Fruit fly (Drosophila melanogaster) whole organism, embryonic: Measurements from ENCODE around the gene Rnp4F.

Source experiments
- Aef1 ChIP-seq: fragments of 200-800 bp; sonication (Bioruptor generic); IDR thresholded peaks from 3 replicates; pipeline ENCODE4 v1.3.6; 2022; ENCODE audit warnings: missing biosample characterization, missing genetic modification characterization
- CG1024 ChIP-seq: fragments of 200-800 bp; sonication (Bioruptor generic); IDR thresholded peaks from 2 replicates; pipeline ENCODE4 v1.3.6; 2022; ENCODE audit warnings: missing biosample characterization, missing genetic modification characterization
- CG10654 ChIP-seq: fragments of 200-800 bp; sonication (Bioruptor generic); optimal IDR thresholded peaks from 2 replicates; lab custom pipeline; 2016; ENCODE audit warnings: missing biosample characterization, missing genetic modification characterization
- CG11695 ChIP-seq: fragments of 200-800 bp; sonication (Bioruptor generic); IDR thresholded peaks from 3 replicates; pipeline ENCODE4 v1.3.6; 2022; ENCODE audit warnings: missing biosample characterization, missing genetic modification characterization
- CG12391 ChIP-seq: fragments of 200-800 bp; sonication (Bioruptor generic); optimal IDR thresholded peaks from 3 replicates; lab custom pipeline; 2018; ENCODE audit warnings: missing biosample characterization, mild to moderate bottlenecking, missing genetic modification characterization, moderate library complexity
- CG15011 ChIP-seq: fragments of 200-800 bp; sonication (Bioruptor generic); optimal IDR thresholded peaks from 3 replicates; lab custom pipeline; 2018; ENCODE audit warnings: missing biosample characterization, mild to moderate bottlenecking, missing genetic modification characterization
- CG15514 ChIP-seq: fragments of 200-800 bp; sonication (Bioruptor generic); optimal IDR thresholded peaks from 3 replicates; lab custom pipeline; 2017; ENCODE audit warnings: missing biosample characterization, missing genetic modification characterization, mild to moderate bottlenecking, moderate library complexity, missing genetic modification reagents
- CG1602 ChIP-seq: fragments of 200-800 bp; sonication (Bioruptor generic); optimal IDR thresholded peaks from 3 replicates; lab custom pipeline; 2016; ENCODE audit warnings: missing biosample characterization, missing genetic modification characterization
- CG1603 ChIP-seq: fragments of 200-800 bp; sonication (Bioruptor generic); optimal IDR thresholded peaks from 2 replicates; lab custom pipeline; 2019; ENCODE audit warnings: missing biosample characterization, mild to moderate bottlenecking, missing genetic modification characterization, moderate library complexity
- CG16813 ChIP-seq: fragments of 200-800 bp; sonication (Bioruptor generic); IDR thresholded peaks from 3 replicates; pipeline ENCODE4 v1.3.6; 2022; ENCODE audit warnings: missing biosample characterization, missing genetic modification characterization; ENCODE audit not compliant: partially characterized antibody
- CG16815 ChIP-seq: fragments of 200-800 bp; sonication (Bioruptor generic); optimal IDR thresholded peaks from 3 replicates; lab custom pipeline; 2017; ENCODE audit warnings: missing biosample characterization, mild to moderate bottlenecking, missing genetic modification characterization
- CG17361 ChIP-seq: fragments of 200-800 bp; sonication (Bioruptor generic); IDR thresholded peaks from 3 replicates; pipeline ENCODE4 v1.3.6; 2022; ENCODE audit warnings: missing biosample characterization, missing genetic modification characterization
- CG17829 ChIP-seq: fragments of 200-800 bp; optimal IDR thresholded peaks from 2 replicates; lab custom pipeline; 2019; ENCODE audit warnings: missing biosample characterization, mild to moderate bottlenecking, missing genetic modification characterization, moderate library complexity
- CG2199 ChIP-seq: fragments of 200-800 bp; sonication (Bioruptor generic); IDR thresholded peaks from 3 replicates; pipeline ENCODE4 v1.3.6; 2022; ENCODE audit warnings: missing biosample characterization, missing genetic modification characterization
- CG2875 ChIP-seq: fragments of 200-800 bp; sonication (Bioruptor generic); optimal IDR thresholded peaks from 2 replicates; lab custom pipeline; 2017; ENCODE audit warnings: missing biosample characterization, mild to moderate bottlenecking, missing genetic modification characterization, missing genetic modification reagents
- CG34376 ChIP-seq: fragments of 200-800 bp; sonication (Bioruptor generic); optimal IDR thresholded peaks from 2 replicates; lab custom pipeline; 2018; ENCODE audit warnings: missing biosample characterization, mild to moderate bottlenecking, missing genetic modification characterization
- CG3847 ChIP-seq: fragments of 200-800 bp; sonication (Bioruptor generic); IDR thresholded peaks from 2 replicates; pipeline ENCODE4 v1.3.6; 2022; ENCODE audit warnings: missing biosample characterization, missing genetic modification characterization
- CG6683 ChIP-seq: fragments of 200-800 bp; sonication (Bioruptor generic); optimal IDR thresholded peaks from 2 replicates; lab custom pipeline; 2017; ENCODE audit warnings: missing biosample characterization, mild to moderate bottlenecking, missing genetic modification characterization, missing genetic modification reagents
- CG7271 ChIP-seq: fragments of 200-800 bp; sonication (Bioruptor generic); optimal IDR thresholded peaks from 2 replicates; lab custom pipeline; 2018; ENCODE audit warnings: missing biosample characterization, mild to moderate bottlenecking, missing genetic modification characterization, moderate library complexity
- CG7556 ChIP-seq: fragments of 200-800 bp; sonication (Bioruptor generic); optimal IDR thresholded peaks from 2 replicates; lab custom pipeline; 2017; ENCODE audit warnings: missing biosample characterization, mild to moderate bottlenecking, missing genetic modification characterization
- CG8478 ChIP-seq: fragments of >200 bp; optimal IDR thresholded peaks from 2 replicates; lab custom pipeline; 2018
- CG8765 ChIP-seq: fragments of 200-800 bp; sonication (Bioruptor generic); IDR thresholded peaks from 2 replicates; pipeline ENCODE4 v1.3.6; 2022; ENCODE audit warnings: missing biosample characterization, missing genetic modification characterization
- CG9215 ChIP-seq: fragments of 200-800 bp; sonication (Bioruptor generic); IDR thresholded peaks from 2 replicates; pipeline ENCODE4 v1.3.6; 2022; ENCODE audit warnings: missing biosample characterization, missing genetic modification characterization
- CG9797 ChIP-seq: fragments of 200-800 bp; sonication (Bioruptor generic); optimal IDR thresholded peaks from 3 replicates; lab custom pipeline; 2018; ENCODE audit warnings: missing biosample characterization, mild to moderate bottlenecking, missing genetic modification characterization
- CG9876 ChIP-seq: fragments of 200-800 bp; sonication (Bioruptor generic); optimal IDR thresholded peaks from 2 replicates; lab custom pipeline; 2016; ENCODE audit warnings: missing biosample characterization, missing genetic modification characterization
- D19A ChIP-seq: fragments of 200-800 bp; optimal IDR thresholded peaks from 3 replicates; lab custom pipeline; 2019; ENCODE audit warnings: missing biosample characterization, mild to moderate bottlenecking, missing genetic modification characterization, moderate library complexity
- Dad ChIP-seq: fragments of 200-800 bp; sonication (Bioruptor generic); optimal IDR thresholded peaks from 3 replicates; lab custom pipeline; 2016; ENCODE audit warnings: missing biosample characterization, missing genetic modification characterization
- E2f2 ChIP-seq: fragments of 200-800 bp; sonication (Bioruptor generic); IDR thresholded peaks from 2 replicates; pipeline ENCODE4 v1.3.6; 2022; ENCODE audit warnings: missing biosample characterization, missing genetic modification characterization
- Elba2 ChIP-seq: fragments of 200-800 bp; sonication (Bioruptor generic); optimal IDR thresholded peaks from 3 replicates; lab custom pipeline; 2016; ENCODE audit warnings: missing biosample characterization, missing genetic modification characterization
- Mes4 ChIP-seq: fragments of 200-800 bp; sonication (Bioruptor generic); optimal IDR thresholded peaks from 2 replicates; lab custom pipeline; 2016; ENCODE audit warnings: missing biosample characterization, missing genetic modification characterization
- Oli ChIP-seq: fragments of 200-800 bp; sonication (Bioruptor generic); optimal IDR thresholded peaks from 2 replicates; lab custom pipeline; 2018; ENCODE audit warnings: missing biosample characterization, mild to moderate bottlenecking, missing genetic modification characterization, moderate library complexity
- Ssrp ChIP-seq: fragments of 200-800 bp; sonication (Bioruptor generic); optimal IDR thresholded peaks from 2 replicates; lab custom pipeline; 2018; ENCODE audit warnings: missing biosample characterization, mild to moderate bottlenecking, missing genetic modification characterization, moderate library complexity
- amos ChIP-seq: fragments of 200-800 bp; sonication (Bioruptor generic); IDR thresholded peaks from 2 replicates; pipeline ENCODE4 v1.3.6; 2022; ENCODE audit warnings: missing biosample characterization, missing genetic modification characterization; ENCODE audit not compliant: partially characterized antibody
- ash1 ChIP-seq: fragments of 200-800 bp; sonication (Bioruptor generic); optimal IDR thresholded peaks from 2 replicates; lab custom pipeline; 2018; ENCODE audit warnings: missing biosample characterization, mild to moderate bottlenecking, missing genetic modification characterization
- caup ChIP-seq: fragments of 200-800 bp; sonication (Bioruptor generic); optimal IDR thresholded peaks from 3 replicates; lab custom pipeline; 2017; ENCODE audit warnings: missing biosample characterization, mild to moderate bottlenecking, missing genetic modification characterization, moderate library complexity; ENCODE audit not compliant: severe bottlenecking
- da ChIP-seq: fragments of 200-800 bp; sonication (Bioruptor generic); optimal IDR thresholded peaks from 2 replicates; lab custom pipeline; 2016; ENCODE audit warnings: missing biosample characterization, missing genetic modification characterization
- eve ChIP-seq, 2 experiments: fragments of >200 bp; optimal IDR thresholded peaks; 2 replicates each; lab custom pipeline; 2017; ENCODE audit warnings: missing biosample characterization in 2 of 2, missing genetic modification characterization in 2 of 2
- fu2 ChIP-seq: fragments of 200-800 bp; sonication (Bioruptor generic); optimal IDR thresholded peaks from 2 replicates; lab custom pipeline; 2016; ENCODE audit warnings: missing biosample characterization, missing genetic modification characterization
- grau ChIP-seq: fragments of 200-800 bp; optimal IDR thresholded peaks from 3 replicates; lab custom pipeline; 2019; ENCODE audit warnings: missing biosample characterization, mild to moderate bottlenecking, missing genetic modification characterization, moderate library complexity
- gro ChIP-seq: fragments of 200-800 bp; sonication (Bioruptor generic); optimal IDR thresholded peaks from 2 replicates; lab custom pipeline; 2016; ENCODE audit warnings: missing biosample characterization, missing genetic modification characterization
- kni ChIP-seq: fragments of 200-800 bp; sonication (Bioruptor generic); optimal IDR thresholded peaks from 3 replicates; lab custom pipeline; 2017; ENCODE audit warnings: mild to moderate bottlenecking, missing biosample characterization, missing genetic modification reagents, missing genetic modification characterization
- lola ChIP-seq, 3 experiments: fragments of >200 bp in 2 of 3; fragments of 200-800 bp in 1 of 3; sonication (Bioruptor generic) in 1 of 3; optimal IDR thresholded peaks; 2 replicates each; lab custom pipeline; 2017 to 2019; ENCODE audit warnings: missing biosample characterization in 3 of 3, missing genetic modification characterization in 3 of 3, mild to moderate bottlenecking in 1 of 3, moderate library complexity in 1 of 3
- nerfin-1 ChIP-seq: fragments of 200-800 bp; sonication (Bioruptor generic); optimal IDR thresholded peaks from 3 replicates; lab custom pipeline; 2019; ENCODE audit warnings: missing biosample characterization, mild to moderate bottlenecking, missing genetic modification characterization, moderate library complexity
- prd ChIP-seq, 3 experiments: fragments of >200 bp in 2 of 3; fragments of 200-800 bp in 1 of 3; sonication (Bioruptor generic) in 1 of 3; optimal IDR thresholded peaks in 2 of 3; IDR thresholded peaks in 1 of 3; 2 replicates in 2 of 3; 3 replicates in 1 of 3; pipeline versions ENCODE4 v1.3.6 to Lab custom; 2017 to 2022; ENCODE audit warnings: missing biosample characterization in 1 of 3, missing genetic modification characterization in 1 of 3
- pzg ChIP-seq: fragments of 200-800 bp; sonication (Bioruptor generic); optimal IDR thresholded peaks from 3 replicates; lab custom pipeline; 2018; ENCODE audit warnings: missing biosample characterization, mild to moderate bottlenecking, missing genetic modification characterization, moderate library complexity
- ro ChIP-seq: fragments of 200-800 bp; sonication (Bioruptor generic); IDR thresholded peaks from 2 replicates; pipeline ENCODE4 v1.3.6; 2022; ENCODE audit warnings: missing biosample characterization, missing genetic modification characterization
- salm ChIP-seq: fragments of 200-800 bp; sonication (Bioruptor generic); optimal IDR thresholded peaks from 2 replicates; lab custom pipeline; 2018; ENCODE audit warnings: missing biosample characterization, mild to moderate bottlenecking, missing genetic modification characterization
- sob ChIP-seq: fragments of 200-800 bp; sonication (Bioruptor generic); IDR thresholded peaks from 2 replicates; pipeline ENCODE4 v1.3.6; 2022; ENCODE audit warnings: missing biosample characterization, missing genetic modification characterization
- sr ChIP-seq: fragments of 200-800 bp; sonication (Bioruptor generic); IDR thresholded peaks from 3 replicates; pipeline ENCODE4 v1.3.6; 2022; ENCODE audit warnings: missing biosample characterization, missing genetic modification characterization
- tx ChIP-seq: fragments of 200-800 bp; sonication (Bioruptor generic); optimal IDR thresholded peaks from 2 replicates; lab custom pipeline; 2016; ENCODE audit warnings: missing biosample characterization, missing genetic modification characterization
- unc-4 ChIP-seq: fragments of 200-800 bp; sonication (Bioruptor generic); IDR thresholded peaks from 2 replicates; pipeline ENCODE4 v1.3.6; 2022; ENCODE audit warnings: missing biosample characterization, missing genetic modification characterization; ENCODE audit not compliant: partially characterized antibody

Rnp4F gene

DNA sequence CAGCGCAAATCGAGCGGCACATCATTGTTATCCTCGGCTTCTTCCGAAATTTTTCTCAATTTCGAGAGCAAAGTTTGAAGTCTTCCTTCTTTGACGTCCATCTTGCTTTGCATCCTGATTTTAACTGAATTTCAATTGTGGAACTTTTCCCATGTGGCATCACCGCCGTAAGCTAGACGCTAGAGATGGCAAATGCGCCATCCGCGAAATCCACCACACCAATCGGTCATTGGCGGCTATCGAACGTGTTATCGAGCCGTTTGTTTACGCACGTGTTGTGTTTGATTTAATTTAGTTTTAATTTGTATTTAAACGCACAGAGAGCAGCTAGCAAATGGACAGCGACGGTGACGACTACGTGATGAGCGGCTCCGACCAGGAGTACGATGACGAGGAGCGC, 5.3 kb downstream of the Rnp4F start, which contains the start of the genes CG15930 and Sas10 (continued):
- TF ChIP-seq sob (no peak), CG17361 (GFP tag; lab: Robert Waterston, UW) (no peak), CG10654 (GFP tag; lab: Kevin White, UChicago) (no peak), CG2199 (GFP tag; lab: Robert Waterston, UW) (no peak), CG1602 (GFP tag; lab: Kevin White, UChicago) (no peak), pzg (GFP tag; lab: Kevin White, UChicago) (peak; percentile 56), CG1603 (tag; lab: Kevin White, UChicago) (no peak), prd (optimal IDR thresholded peaks at IDR 0.05; lab: Kevin White, UChicago) (no peak), prd (GFP tag; IDR thresholded peaks at IDR 0.05; lab: Robert Waterston, UW) (no peak), caup (GFP tag; lab: Kevin White, UChicago) (no peak), CG8765 (GFP tag; lab: Robert Waterston, UW) (no peak), salm (no peak), CG16813 (peak; percentile 16; the same call in 1 of the 3 replicates), Aef1 (no peak), Mes4 (GFP tag; lab: Kevin White, UChicago) (no peak), ro (no peak), CG7271 (tag; lab: Kevin White, UChicago) (no peak), da (GFP tag; lab: Kevin White, UChicago) (no peak), D19A (tag; lab: Kevin White, UChicago) (no peak), CG7556 (GFP tag; lab: Kevin White, UChicago) (no peak), unc-4 (GFP tag; lab: Robert Waterston, UW) (0 out of 2 replicates have a peak, but pooled peaks have one; percentile 27), Elba2 (no peak), CG8478 (lab: Kevin White, UChicago) (no peak), CG11695 (no peak), CG16815 (GFP tag; lab: Kevin White, UChicago) (no peak), nerfin-1 (no peak), CG15514 (GFP tag; lab: Kevin White, UChicago) (peak; percentile 53), tx (no peak), CG9797 (GFP tag; lab: Kevin White, UChicago) (no peak), sr (no peak), eve (GFP tag; optimal IDR thresholded peaks at IDR 0.05; lab: Kevin White, UChicago) (no peak), fu2 (no peak), CG2875 (no peak), gro (no peak), CG17829 (tag; lab: Kevin White, UChicago) (no peak), CG3847 (GFP tag; lab: Robert Waterston, UW) (no peak), CG9876 (GFP tag; lab: Kevin White, UChicago) (no peak), CG15011 (GFP tag; lab: Kevin White, UChicago) (no peak), amos (GFP tag; lab: Robert Waterston, UW) (peak; percentile 49; the same call in 1 of the 2 replicates), Ssrp (tag; lab: Kevin White, UChicago) (no peak), CG9215 (GFP tag; lab: Robert Waterston, UW) (no peak), CG6683 (GFP tag; lab: Kevin White, UChicago) (no peak), grau (tag; lab: Kevin White, UChicago) (no peak), Dad (GFP tag; lab: Kevin White, UChicago) (no peak), CG1024 (GFP tag; lab: Robert Waterston, UW) (no peak), lola (GFP tag; optimal IDR thresholded peaks at IDR 0.05; lab: Kevin White, UChicago) (no peak), Oli (tag; lab: Kevin White, UChicago) (no peak), ash1 (GFP tag; lab: Kevin White, UChicago) (no peak), CG34376 (no peak), CG12391 (tag; lab: Kevin White, UChicago) (no peak), E2f2 (GFP tag; lab: Robert Waterston, UW) (peak; percentile 66), kni (no peak)
